In genomic region chr3R:29552830-29553583, dm6 we compare ENCODE assay signal across 3 fruit fly cellular contexts.
TF ChIP-seq lines count a peak whose summit lies in the region.

No protein-coding gene starts in this region.

- peak; percentile 72 for TF ChIP-seq CTCF in S2 (optimal IDR thresholded peaks at IDR 0.05; lab: Kevin White, UChicago)
- peak; percentile 81 for TF ChIP-seq CTCF in whole organism, embryonic (GFP tag; optimal IDR thresholded peaks at IDR 0.05; lab: Kevin White, UChicago)

TF ChIP-seq in whole organism, embryonic, 481 proteins besides CTCF, POLR2A, EP300 and RAD21:
- TF ChIP-seq gsb-n (tag; optimal IDR thresholded peaks at IDR 0.05; lab: Kevin White, UChicago): peak; percentile 58
- 0 out of 3 replicates have a peak, but pooled peaks have one; percentile 33 for TF ChIP-seq CG14860 (GFP tag; IDR thresholded peaks at IDR 0.05; lab: Robert Waterston, UW; ENCODE audit: partially characterized antibody)
- peak; percentile 65 for TF ChIP-seq seq (GFP tag; IDR thresholded peaks at IDR 0.05; lab: Robert Waterston, UW)
- TF ChIP-seq abd-A (tag; optimal IDR thresholded peaks at IDR 0.05; lab: Kevin White, UChicago): peak; percentile 96
- TF ChIP-seq nerfin-1 (tag; optimal IDR thresholded peaks at IDR 0.05; lab: Kevin White, UChicago): peak; percentile 68
- peak; percentile 57 for TF ChIP-seq run (tag; optimal IDR thresholded peaks at IDR 0.05; lab: Kevin White, UChicago)
- TF ChIP-seq Med (GFP tag; lab: Kevin White, UChicago): peak; percentile 35
- peak; percentile 40 for TF ChIP-seq pros (GFP tag; optimal IDR thresholded peaks at IDR 0.05; lab: Kevin White, UChicago)
- no peak for TF ChIP-seq luna (GFP tag; optimal IDR thresholded peaks at IDR 0.05; lab: Kevin White, UChicago)
- peak; percentile 17; the same call in 1 of the 2 replicates for TF ChIP-seq CG32532 (GFP tag; IDR thresholded peaks at IDR 0.05; lab: Robert Waterston, UW)
- TF ChIP-seq Bgb (GFP tag; IDR thresholded peaks at IDR 0.05; lab: Robert Waterston, UW; ENCODE audit: partially characterized antibody): no peak
- TF ChIP-seq CG7963 (GFP tag; IDR thresholded peaks at IDR 0.05; lab: Robert Waterston, UW; ENCODE audit: partially characterized antibody): no peak
- no peak for TF ChIP-seq Blimp-1 (GFP tag; optimal IDR thresholded peaks at IDR 0.05; lab: Kevin White, UChicago)
- peak; percentile 68 for TF ChIP-seq Nf-YB (GFP tag; optimal IDR thresholded peaks at IDR 0.05; lab: Kevin White, UChicago)
- peak; percentile 40 for TF ChIP-seq mirr (GFP tag; optimal IDR thresholded peaks at IDR 0.05; lab: Kevin White, UChicago)
- peak; percentile 64 for TF ChIP-seq Hey (tag; optimal IDR thresholded peaks at IDR 0.05; lab: Kevin White, UChicago)
- TF ChIP-seq zen (tag; optimal IDR thresholded peaks at IDR 0.05; lab: Kevin White, UChicago): peak; percentile 42
- peak; percentile 73 for TF ChIP-seq Deaf1 (tag; optimal IDR thresholded peaks at IDR 0.05; lab: Kevin White, UChicago)
- TF ChIP-seq cg (GFP tag; optimal IDR thresholded peaks at IDR 0.05; lab: Kevin White, UChicago): peak; percentile 72
- 0 out of 4 replicates have a peak, but pooled peaks have one; percentile 9 for TF ChIP-seq chinmo (GFP tag; IDR thresholded peaks at IDR 0.05; lab: Robert Waterston, UW; ENCODE audit: partially characterized antibody)
- TF ChIP-seq CG1647 (GFP tag; optimal IDR thresholded peaks at IDR 0.05; lab: Kevin White, UChicago): no peak
- peak; percentile 81 for TF ChIP-seq Nf-YC (tag; optimal IDR thresholded peaks at IDR 0.05; lab: Kevin White, UChicago)

TF ChIP-seq in whole organism, prepupa, 60 proteins besides CTCF, POLR2A, EP300 and RAD21:
- TF ChIP-seq CG3032 (tag; optimal IDR thresholded peaks at IDR 0.05; lab: Kevin White, UChicago): no peak
- TF ChIP-seq cyc (GFP tag; optimal IDR thresholded peaks at IDR 0.05; lab: Kevin White, UChicago): no peak
- no peak for TF ChIP-seq esn (GFP tag; optimal IDR thresholded peaks at IDR 0.05; lab: Kevin White, UChicago)
- peak; percentile 17 for TF ChIP-seq fkh (GFP tag; optimal IDR thresholded peaks at IDR 0.05; lab: Kevin White, UChicago)
TF ChIP-seq in whole organism, prepupa: peak in this region for 1.
